Worm (Caenorhabditis elegans) whole organism, L1 larva: ENCODE results near the gene cpr-1.

ENCODE experiments used
- C04F5.9 ChIP-seq: sonication (generic microtip); optimal IDR thresholded peaks from 2 replicates; lab custom pipeline; 2016; ENCODE audit warnings: missing genetic modification characterization, missing compliant biosample characterization
- C34B4.2 ChIP-seq: sonication (generic microtip); optimal IDR thresholded peaks from 2 replicates; lab custom pipeline; 2017; ENCODE audit warnings: mild to moderate bottlenecking, missing genetic modification characterization, missing compliant biosample characterization
- F16B12.6 ChIP-seq: fragments of 150-350 bp; optimal IDR thresholded peaks from 2 replicates; lab custom pipeline; 2014; ENCODE audit warnings: missing biosample characterization, missing genetic modification characterization
- Y116A8C.19 ChIP-seq: sonication (generic microtip); optimal IDR thresholded peaks from 2 replicates; lab custom pipeline; 2016; ENCODE audit warnings: missing compliant biosample characterization, missing genetic modification characterization, borderline replicate concordance
- aha-1 ChIP-seq: fragments of 150-350 bp; optimal IDR thresholded peaks from 2 replicates; lab custom pipeline; 2014; ENCODE audit warnings: missing biosample characterization, missing genetic modification characterization
- ceh-8 ChIP-seq: fragments of 200-800 bp; sonication (Bioruptor generic); optimal IDR thresholded peaks from 2 replicates; lab custom pipeline; 2018; ENCODE audit warnings: mild to moderate bottlenecking, missing genetic modification characterization, moderate library complexity, missing compliant biosample characterization
- ceh-82 ChIP-seq, 3 experiments: fragments of 150-350 bp in 1 of 3; sonication (generic microtip) in 2 of 3; optimal IDR thresholded peaks; 2 replicates each; lab custom pipeline; 2014 to 2017; ENCODE audit warnings: missing biosample characterization in 3 of 3, missing genetic modification characterization in 3 of 3
- ceh-88 ChIP-seq: fragments of 200-800 bp; sonication (Bioruptor generic); IDR thresholded peaks from 2 replicates; pipeline ENCODE4 v1.3.6; 2022; ENCODE audit warnings: missing genetic modification characterization, missing compliant biosample characterization
- ceh-90 ChIP-seq: sonication (generic microtip); optimal IDR thresholded peaks from 2 replicates; lab custom pipeline; 2016; ENCODE audit warnings: missing genetic modification characterization, missing compliant biosample characterization
- dpl-1 ChIP-seq, 3 experiments: fragments of 150-350 bp in 2 of 3; sonication (generic microtip) in 1 of 3; optimal IDR thresholded peaks; 2 replicates each; lab custom pipeline; 2014 to 2017; ENCODE audit warnings: missing biosample characterization in 3 of 3, missing genetic modification characterization in 3 of 3, missing genetic modification reagents in 3 of 3
- dsc-1 ChIP-seq: sonication (generic microtip); optimal IDR thresholded peaks from 2 replicates; lab custom pipeline; 2016; ENCODE audit warnings: mild to moderate bottlenecking, missing genetic modification characterization, missing compliant biosample characterization
- efl-1 ChIP-seq, 4 experiments: fragments of 150-350 bp; optimal IDR thresholded peaks in 3 of 4; peaks in 1 of 4; 1 replicate in 1 of 4; 2 replicates in 3 of 4; lab custom pipeline; 2014; ENCODE audit warnings: missing biosample characterization in 2 of 4, missing genetic modification characterization in 2 of 4, missing genetic modification reagents in 2 of 4
- egl-13 ChIP-seq: sonication (generic microtip); optimal IDR thresholded peaks from 2 replicates; lab custom pipeline; 2016; ENCODE audit warnings: missing genotype, missing genetic modification reagents, missing genetic modification characterization, missing compliant biosample characterization
- egl-27 ChIP-seq, 2 experiments: fragments of 150-350 bp in 1 of 2; sonication (generic microtip); optimal IDR thresholded peaks; 3 replicates each; lab custom pipeline; 2017 to 2018; ENCODE audit warnings: missing biosample characterization in 2 of 2, missing genetic modification characterization in 2 of 2, missing genetic modification reagents in 2 of 2
- elt-2 ChIP-seq: sonication (generic microtip); optimal IDR thresholded peaks from 2 replicates; lab custom pipeline; 2016; ENCODE audit warnings: missing genetic modification characterization, mild to moderate bottlenecking, inconsistent platforms, missing compliant biosample characterization, missing genetic modification reagents
- fkh-10 ChIP-seq: sonication (generic microtip); optimal IDR thresholded peaks from 2 replicates; lab custom pipeline; 2017; ENCODE audit warnings: missing biosample characterization, missing genetic modification reagents, missing genetic modification characterization
- fkh-4 ChIP-seq: sonication (generic microtip); optimal IDR thresholded peaks from 2 replicates; lab custom pipeline; 2016; ENCODE audit warnings: missing compliant biosample characterization, missing genetic modification characterization, borderline replicate concordance
- fos-1 ChIP-seq: fragments of 150-350 bp; optimal IDR thresholded peaks from 2 replicates; lab custom pipeline; 2014; ENCODE audit warnings: missing biosample characterization, missing genetic modification characterization
- grh-1 ChIP-seq: fragments of 200-800 bp; sonication (Bioruptor generic); IDR thresholded peaks from 2 replicates; pipeline ENCODE4 v1.3.6; 2022; ENCODE audit warnings: missing genetic modification reagents, missing genetic modification characterization, missing compliant biosample characterization
- hpl-2 ChIP-seq: fragments of 150-350 bp; optimal IDR thresholded peaks from 2 replicates; lab custom pipeline; 2014; ENCODE audit warnings: missing biosample characterization, missing genetic modification reagents, missing genetic modification characterization
- isw-1 ChIP-seq: fragments of 200-800 bp; sonication (Bioruptor generic); IDR thresholded peaks from 2 replicates; pipeline ENCODE4 v1.3.6; 2022; ENCODE audit warnings: missing genetic modification characterization, missing compliant biosample characterization
- jun-1 ChIP-seq: fragments of 150-350 bp; optimal IDR thresholded peaks from 2 replicates; lab custom pipeline; 2014; ENCODE audit warnings: missing biosample characterization, missing genetic modification reagents, missing genetic modification characterization
- lin-15B ChIP-seq: fragments of 150-350 bp; sonication (generic microtip); optimal IDR thresholded peaks from 3 replicates; lab custom pipeline; 2014; ENCODE audit warnings: missing biosample characterization, missing genetic modification characterization
- lin-35 ChIP-seq, 2 experiments: fragments of 150-350 bp; optimal IDR thresholded peaks; 2 replicates each; lab custom pipeline; 2014; ENCODE audit warnings: missing biosample characterization in 2 of 2, missing genetic modification characterization in 2 of 2, missing genetic modification reagents in 2 of 2
- lir-3 ChIP-seq: sonication (generic microtip); optimal IDR thresholded peaks from 2 replicates; lab custom pipeline; 2016; ENCODE audit warnings: mild to moderate bottlenecking, missing genetic modification characterization, moderate library complexity, missing compliant biosample characterization; ENCODE audit not compliant: poor library complexity
- lsy-2 ChIP-seq, 2 experiments: fragments of 150-350 bp; optimal IDR thresholded peaks; 2 replicates each; lab custom pipeline; 2014; ENCODE audit warnings: missing biosample characterization in 2 of 2, missing genetic modification characterization in 2 of 2
- mdl-1 ChIP-seq, 2 experiments: fragments of 150-350 bp; optimal IDR thresholded peaks; 2 replicates each; lab custom pipeline; 2014 to 2017; ENCODE audit warnings: missing biosample characterization in 2 of 2, missing genetic modification characterization in 2 of 2, inconsistent platforms in 1 of 2
- nhr-20 ChIP-seq: sonication (generic microtip); optimal IDR thresholded peaks from 2 replicates; lab custom pipeline; 2016; ENCODE audit warnings: mild to moderate bottlenecking, missing genetic modification characterization, missing compliant biosample characterization
- nhr-28 ChIP-seq: fragments of 150-350 bp; optimal IDR thresholded peaks from 2 replicates; lab custom pipeline; 2014; ENCODE audit warnings: missing biosample characterization, missing genetic modification characterization
- nhr-90 ChIP-seq: sonication (generic microtip); optimal IDR thresholded peaks from 2 replicates; lab custom pipeline; 2016; ENCODE audit warnings: mild to moderate bottlenecking, missing genetic modification characterization, missing compliant biosample characterization; ENCODE audit not compliant: poor library complexity
- pag-3 ChIP-seq: sonication (generic microtip); optimal IDR thresholded peaks from 2 replicates; lab custom pipeline; 2017; ENCODE audit warnings: missing genetic modification characterization, mild to moderate bottlenecking, missing compliant biosample characterization, antibody characterized with exemption, borderline replicate concordance; ENCODE audit not compliant: insufficient read depth
- pax-3 ChIP-seq: fragments of 200-800 bp; sonication (Bioruptor generic); optimal IDR thresholded peaks from 2 replicates; lab custom pipeline; 2018; ENCODE audit warnings: mild to moderate bottlenecking, missing genetic modification characterization, moderate library complexity, missing compliant biosample characterization
- pqm-1 ChIP-seq: sonication (generic microtip); optimal IDR thresholded peaks from 3 replicates; lab custom pipeline; 2017; ENCODE audit warnings: missing biosample characterization, missing genetic modification characterization
- rnt-1 ChIP-seq: sonication (generic microtip); optimal IDR thresholded peaks from 2 replicates; lab custom pipeline; 2016; ENCODE audit warnings: mild to moderate bottlenecking, missing genetic modification characterization, moderate library complexity, missing compliant biosample characterization
- snpc-4 ChIP-seq: fragments of 150-350 bp; optimal IDR thresholded peaks from 2 replicates; lab custom pipeline; 2014; ENCODE audit warnings: missing biosample characterization, missing genetic modification characterization
- snu-23 ChIP-seq: sonication (generic microtip); optimal IDR thresholded peaks from 2 replicates; lab custom pipeline; 2016; ENCODE audit warnings: missing genetic modification characterization, missing compliant biosample characterization
- sox-4 ChIP-seq: sonication (generic microtip); optimal IDR thresholded peaks from 2 replicates; lab custom pipeline; 2016; ENCODE audit warnings: missing genetic modification characterization, missing compliant biosample characterization
- sptf-1 ChIP-seq: fragments of 150-350 bp; optimal IDR thresholded peaks from 2 replicates; lab custom pipeline; 2014; ENCODE audit warnings: missing biosample characterization, missing genetic modification characterization
- tbx-2 ChIP-seq: sonication (generic microtip); optimal IDR thresholded peaks from 2 replicates; lab custom pipeline; 2016; ENCODE audit warnings: missing genetic modification characterization, missing compliant biosample characterization
- tlp-1 ChIP-seq: fragments of 150-350 bp; optimal IDR thresholded peaks from 2 replicates; lab custom pipeline; 2014; ENCODE audit warnings: missing biosample characterization, missing genetic modification characterization
- unc-62 ChIP-seq: fragments of 150-350 bp; optimal IDR thresholded peaks from 2 replicates; lab custom pipeline; 2014; ENCODE audit warnings: missing biosample characterization, missing genetic modification reagents, missing genetic modification characterization
- unc-98 ChIP-seq: fragments of 200-800 bp; sonication (Bioruptor generic); IDR thresholded peaks from 2 replicates; pipeline ENCODE4 v1.3.6; 2022; ENCODE audit warnings: missing genetic modification characterization, missing compliant biosample characterization
- xbp-1 ChIP-seq: sonication (generic microtip); optimal IDR thresholded peaks from 2 replicates; lab custom pipeline; 2016; ENCODE audit warnings: missing genetic modification characterization, missing compliant biosample characterization
- zag-1 ChIP-seq: fragments of 150-350 bp; optimal IDR thresholded peaks from 2 replicates; lab custom pipeline; 2014; ENCODE audit warnings: missing biosample characterization, missing genetic modification characterization

cpr-1 gene

DNA sequence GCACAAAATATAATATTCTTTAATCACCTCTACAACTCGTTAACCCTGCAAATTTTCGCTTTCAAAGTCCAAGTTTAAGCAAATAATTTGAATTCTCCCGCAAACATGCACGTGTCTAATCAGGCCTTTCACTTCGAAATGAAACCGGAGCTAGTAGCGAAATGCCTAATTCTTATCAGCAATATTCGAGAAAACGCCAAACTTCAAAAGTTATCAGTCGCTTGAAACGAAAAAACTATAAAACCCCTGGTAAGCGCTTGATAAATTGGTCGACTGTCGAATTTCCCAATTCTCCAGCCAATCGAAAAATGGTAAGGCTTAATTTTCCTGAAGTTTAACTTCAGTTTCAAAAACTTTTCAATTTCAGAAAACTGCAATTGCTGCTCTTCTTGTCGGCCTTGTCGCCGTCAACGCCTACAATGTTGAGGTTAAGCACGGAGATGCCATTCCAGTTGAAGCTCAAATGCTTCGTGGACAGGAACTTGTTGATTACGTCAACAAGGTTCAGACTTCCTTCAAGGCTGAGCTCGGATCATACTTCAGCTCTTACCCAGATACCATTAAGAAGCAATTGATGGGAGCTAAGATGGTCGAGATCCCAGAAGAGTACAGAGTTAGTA lies 27.6 kb downstream of the cpr-1 start, which contains the start of gene cpr-9:
cpr-9 (plus strand) TSS at position 188 of the 620 bp plus-strand sequence.
- TF ChIP-seq mdl-1 (tag; optimal IDR thresholded peaks at IDR 0.05; lab: Kevin White, UChicago) (peak in 1 of 2 experiments; percentile 9), lsy-2 (tag; optimal IDR thresholded peaks at IDR 0.05; lab: Kevin White, UChicago) (no peak), ceh-8 (no peak), egl-27 (tag; optimal IDR thresholded peaks at IDR 0.05; lab: Kevin White, UChicago) (no peak), dsc-1 (tag; lab: Kevin White, UChicago) (no peak), lin-35 (GFP tag; optimal IDR thresholded peaks at IDR 0.05; lab: Kevin White, UChicago) (peak in 1 of 2 experiments; percentile 33), unc-62 (GFP tag; lab: Kevin White, UChicago) (no peak), sox-4 (tag; lab: Kevin White, UChicago) (no peak), pqm-1 (tag; lab: Kevin White, UChicago) (no peak), dpl-1 (GFP tag; optimal IDR thresholded peaks at IDR 0.05; lab: Kevin White, UChicago) (no peak), snu-23 (GFP tag; lab: Kevin White, UChicago) (no peak), ceh-88 (GFP tag; lab: Robert Waterston, UW) (no peak), elt-2 (tag; lab: Kevin White, UChicago) (peak; percentile 85), pag-3 (tag; lab: Kevin White, UChicago) (no peak), tbx-2 (tag; lab: Kevin White, UChicago) (no peak), rnt-1 (no peak), F16B12.6 (tag; lab: Kevin White, UChicago) (no peak), snpc-4 (tag; lab: Kevin White, UChicago) (no peak), C04F5.9 (tag; lab: Kevin White, UChicago) (no peak), Y116A8C.19 (tag; lab: Kevin White, UChicago) (no peak), fkh-4 (tag; lab: Kevin White, UChicago) (no peak), tlp-1 (no peak), sptf-1 (tag; lab: Kevin White, UChicago) (no peak), nhr-28 (tag; lab: Kevin White, UChicago) (no peak), lir-3 (tag; lab: Kevin White, UChicago) (no peak), hpl-2 (GFP tag; lab: Kevin White, UChicago) (no peak), C34B4.2 (tag; lab: Kevin White, UChicago) (no peak), nhr-90 (tag; lab: Kevin White, UChicago) (no peak), isw-1 (no peak), aha-1 (tag; lab: Kevin White, UChicago) (no peak), lin-15B (tag; lab: Kevin White, UChicago) (no peak), zag-1 (no peak), grh-1 (GFP tag; lab: Robert Waterston, UW) (no peak), fkh-10 (no peak), ceh-90 (tag; lab: Kevin White, UChicago) (no peak), unc-98 (GFP tag; lab: Robert Waterston, UW) (no peak), egl-13 (tag; lab: Kevin White, UChicago) (no peak), efl-1 (optimal IDR thresholded peaks at IDR 0.05; lab: Kevin White, UChicago) (no peak), efl-1 (GFP tag; optimal IDR thresholded peaks at IDR 0.05 in 1 of 2; lab: Kevin White, UChicago) (peak in 1 of 2 experiments; percentile 78), nhr-20 (tag; lab: Kevin White, UChicago) (peak; percentile 22), pax-3 (tag; lab: Kevin White, UChicago) (no peak), ceh-82 (tag; optimal IDR thresholded peaks at IDR 0.05; lab: Kevin White, UChicago) (no peak), fos-1 (tag; lab: Kevin White, UChicago) (no peak), xbp-1 (tag; lab: Kevin White, UChicago) (no peak), jun-1 (tag; lab: Kevin White, UChicago) (peak; percentile 36)
